Worm (Caenorhabditis elegans) whole organism, L1 larva: ENCODE data around the gene F58E2.4.

Source experiments
- aly-2 ChIP-seq: fragments of 150-350 bp; optimal IDR thresholded peaks from 2 replicates; lab custom pipeline; 2014; ENCODE audit warnings: missing biosample characterization, missing genetic modification characterization
- nhr-77 ChIP-seq: fragments of 150-350 bp; optimal IDR thresholded peaks from 2 replicates; lab custom pipeline; 2014; ENCODE audit warnings: missing biosample characterization, missing genetic modification characterization
- snpc-4 ChIP-seq: fragments of 150-350 bp; optimal IDR thresholded peaks from 2 replicates; lab custom pipeline; 2014; ENCODE audit warnings: missing biosample characterization, missing genetic modification characterization

- TF ChIP-seq nhr-77 (tag; lab: Kevin White, UChicago) (no peak), snpc-4 (no peak), aly-2 (tag; lab: Kevin White, UChicago) (no peak)
Observed at ce11 chrIV:3496358-3496757, 33.2 kb downstream of the F58E2.4 start, which contains the start of gene C09G12.17.
